Fruit fly (Drosophila melanogaster): ENCODE data around the gene GstT3.
A peak's percentile ranks its signal among the peaks of the same experiment; 100 is the strongest.

The GstT3 gene

dm6 chrX:20501040-20501609 lies 33.9 kb downstream of the GstT3 start (continued):
- TF ChIP-seq Dek (tag; optimal IDR thresholded peaks at IDR 0.05): no peak
- no peak for TF ChIP-seq CG10462 (GFP tag; optimal IDR thresholded peaks at IDR 0.05)
- TF ChIP-seq Lhr (GFP tag; optimal IDR thresholded peaks at IDR 0.05): no peak
- no peak for TF ChIP-seq CG17829 (tag; optimal IDR thresholded peaks at IDR 0.05)
- no peak for TF ChIP-seq Opbp (GFP tag; IDR thresholded peaks at IDR 0.05; ENCODE audit: partially characterized antibody)
- TF ChIP-seq CG13296 (GFP tag; optimal IDR thresholded peaks at IDR 0.05): no peak
- TF ChIP-seq cg (GFP tag; optimal IDR thresholded peaks at IDR 0.05): no peak
- TF ChIP-seq CG6689 (GFP tag; IDR thresholded peaks at IDR 0.05): 0 out of 2 replicates have a peak, but pooled peaks have one; percentile 26
- TF ChIP-seq kni (GFP tag; optimal IDR thresholded peaks at IDR 0.05): no peak
- TF ChIP-seq CG9797 (GFP tag; optimal IDR thresholded peaks at IDR 0.05): no peak
- TF ChIP-seq chinmo (GFP tag; IDR thresholded peaks at IDR 0.05; ENCODE audit: partially characterized antibody): no peak
- TF ChIP-seq CG17385 (GFP tag; optimal IDR thresholded peaks at IDR 0.05): peak; percentile 51
- TF ChIP-seq CG34422 (GFP tag; IDR thresholded peaks at IDR 0.05): 0 out of 3 replicates have a peak, but pooled peaks have one; percentile 32
- TF ChIP-seq CG2712 (tag; optimal IDR thresholded peaks at IDR 0.05): peak; percentile 52
- no peak for TF ChIP-seq Myb (GFP tag; optimal IDR thresholded peaks at IDR 0.05)
- TF ChIP-seq Dp (GFP tag; optimal IDR thresholded peaks at IDR 0.05): no peak
- TF ChIP-seq crp (GFP tag; optimal IDR thresholded peaks at IDR 0.05): no peak
- TF ChIP-seq CHES-1-like (GFP tag; optimal IDR thresholded peaks at IDR 0.05): peak; percentile 11
- peak; percentile 19 for TF ChIP-seq CG12219 (GFP tag; optimal IDR thresholded peaks at IDR 0.05)
- TF ChIP-seq unpg (GFP tag; optimal IDR thresholded peaks at IDR 0.05): peak; percentile 54
- TF ChIP-seq CG8388 (GFP tag; optimal IDR thresholded peaks at IDR 0.05): peak; percentile 13
- TF ChIP-seq pfk (GFP tag; optimal IDR thresholded peaks at IDR 0.05): no peak
- peak; percentile 32 for TF ChIP-seq Chrac-16 (GFP tag; optimal IDR thresholded peaks at IDR 0.05)
- no peak for TF ChIP-seq CG18011 (GFP tag; optimal IDR thresholded peaks at IDR 0.05)
- TF ChIP-seq CG12391 (tag; optimal IDR thresholded peaks at IDR 0.05): peak; percentile 44
- no peak for TF ChIP-seq Bgb (GFP tag; IDR thresholded peaks at IDR 0.05; ENCODE audit: partially characterized antibody)
- TF ChIP-seq Ada2b (GFP tag; IDR thresholded peaks at IDR 0.05): peak; percentile 23; the same call in 1 of the 2 replicates
- TF ChIP-seq Sox102F (GFP tag; optimal IDR thresholded peaks at IDR 0.05): peak; percentile 63
- TF ChIP-seq al (GFP tag; IDR thresholded peaks at IDR 0.05): no peak
- no peak for TF ChIP-seq CG18476 (GFP tag; optimal IDR thresholded peaks at IDR 0.05)
- TF ChIP-seq sim (GFP tag; IDR thresholded peaks at IDR 0.05): no peak
- TF ChIP-seq CG11695 (GFP tag; IDR thresholded peaks at IDR 0.05): 0 out of 3 replicates have a peak, but pooled peaks have one; percentile 41
- TF ChIP-seq CG3163 (GFP tag; optimal IDR thresholded peaks at IDR 0.05): no peak
- TF ChIP-seq Oli (tag; optimal IDR thresholded peaks at IDR 0.05): peak; percentile 42
- no peak for TF ChIP-seq sug (tag; optimal IDR thresholded peaks at IDR 0.05)
- TF ChIP-seq prd (optimal IDR thresholded peaks at IDR 0.05): no peak
- peak; percentile 51; the same call in 1 of the 3 replicates for TF ChIP-seq prd (GFP tag; IDR thresholded peaks at IDR 0.05)
- TF ChIP-seq ham (GFP tag; IDR thresholded peaks at IDR 0.05): no peak
- TF ChIP-seq repo (GFP tag; optimal IDR thresholded peaks at IDR 0.05): no peak
- no peak for TF ChIP-seq HLHmδ (GFP tag; optimal IDR thresholded peaks at IDR 0.05)
- no peak for TF ChIP-seq H15 (GFP tag; IDR thresholded peaks at IDR 0.05)
- no peak for TF ChIP-seq CG8924 (tag; optimal IDR thresholded peaks at IDR 0.05)
- no peak for TF ChIP-seq Six4 (GFP tag; optimal IDR thresholded peaks at IDR 0.05)
- no peak for TF ChIP-seq CG12104 (GFP tag; optimal IDR thresholded peaks at IDR 0.05)
- TF ChIP-seq CG17568 (GFP tag; optimal IDR thresholded peaks at IDR 0.05): no peak
- peak; percentile 10 for TF ChIP-seq Atf-2 (GFP tag; optimal IDR thresholded peaks at IDR 0.05)
- no peak for TF ChIP-seq fd96Cb (tag; optimal IDR thresholded peaks at IDR 0.05)
- peak; percentile 24 for TF ChIP-seq CG11504 (tag; optimal IDR thresholded peaks at IDR 0.05)
- no peak for TF ChIP-seq Adf1 (GFP tag; IDR thresholded peaks at IDR 0.05)

Data from whole organism, embryonic.